Worm (Caenorhabditis elegans): Measurements from ENCODE around the gene Y39H10B.3.

DNA sequence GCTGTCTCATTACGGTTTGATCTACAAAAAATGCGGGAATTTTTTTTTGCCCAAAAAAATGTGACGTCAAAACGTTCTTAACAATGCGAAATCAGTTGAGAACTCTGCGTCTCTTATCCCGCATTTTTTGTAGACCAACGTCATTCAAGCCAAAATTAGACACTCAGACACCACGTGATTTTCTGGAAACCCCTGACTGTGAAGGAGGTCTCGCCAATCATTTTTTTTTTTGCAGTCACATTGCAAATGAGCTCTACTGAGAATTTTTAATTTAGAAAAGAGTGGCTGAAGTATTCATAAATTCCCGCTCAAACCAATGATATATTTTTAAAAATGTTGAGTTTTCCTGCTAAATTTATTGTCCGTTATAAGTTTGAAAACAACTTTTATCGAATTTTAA is 47.9 kb downstream of the Y39H10B.3 start:
- TF ChIP-seq ceh-13 (GFP tag; optimal IDR thresholded peaks at IDR 0.05): no peak
- no peak for TF ChIP-seq hnd-1 (tag; optimal IDR thresholded peaks at IDR 0.05)
